Worm (Caenorhabditis elegans) whole organism, midembryonic: ENCODE results near the gene abcf-1.

ENCODE experiments used
- T22C8.4 ChIP-seq: fragments of 200-800 bp; sonication (Bioruptor generic); IDR thresholded peaks from 2 replicates; pipeline ENCODE4 v1.3.6; 2022; ENCODE audit warnings: missing genetic modification characterization, missing compliant biosample characterization
- flt-1 ChIP-seq: fragments of 200-800 bp; sonication (Bioruptor generic); IDR thresholded peaks from 2 replicates; pipeline ENCODE4 v1.3.6; 2022; ENCODE audit warnings: missing genetic modification characterization, missing compliant biosample characterization
- med-1 ChIP-seq: sonication (generic microtip); optimal IDR thresholded peaks from 2 replicates; lab custom pipeline; 2017; ENCODE audit warnings: missing genetic modification characterization, mild to moderate bottlenecking, missing compliant biosample characterization, antibody characterized with exemption, missing genetic modification reagents; ENCODE audit not compliant: insufficient read depth
- ref-1 ChIP-seq: fragments of 200-800 bp; sonication (Bioruptor generic); conservative IDR thresholded peaks from 2 replicates; pipeline ENCODE4 v1.3.6; 2022; ENCODE audit warnings: missing genetic modification reagents, missing genetic modification characterization, missing compliant biosample characterization
- tab-1 ChIP-seq: fragments of 200-800 bp; sonication (Bioruptor generic); IDR thresholded peaks from 2 replicates; pipeline ENCODE4 v1.3.6; 2022; ENCODE audit warnings: missing genetic modification characterization, missing compliant biosample characterization
- ztf-23 ChIP-seq: fragments of 200-800 bp; sonication (Bioruptor generic); IDR thresholded peaks from 2 replicates; pipeline ENCODE4 v1.3.6; 2022; ENCODE audit warnings: missing genetic modification reagents, missing genetic modification characterization, missing compliant biosample characterization
- ztf-29 ChIP-seq: fragments of 200-800 bp; sonication (Bioruptor generic); IDR thresholded peaks from 2 replicates; pipeline ENCODE4 v1.3.6; 2022; ENCODE audit warnings: missing genetic modification reagents, missing genetic modification characterization, missing compliant biosample characterization

DNA sequence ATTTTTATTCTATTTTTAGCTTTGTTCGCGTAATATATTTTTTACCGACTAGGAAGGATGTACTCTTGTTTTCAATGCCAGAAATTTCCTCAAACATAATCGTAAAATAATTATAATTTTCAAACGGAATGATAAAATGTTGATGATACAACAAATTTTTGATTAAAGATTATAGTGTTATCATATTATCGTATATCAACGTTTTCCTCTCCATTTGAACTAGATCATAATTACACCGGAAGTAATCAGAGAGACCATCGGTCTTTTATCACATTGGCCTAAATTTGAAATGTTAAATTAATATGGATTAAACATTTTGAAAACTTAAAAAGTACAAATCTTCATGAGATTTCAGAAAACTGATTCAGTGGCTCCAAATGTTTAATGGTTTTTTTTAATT, 30.4 kb downstream of the abcf-1 start:
- TF ChIP-seq T22C8.4 (GFP tag; lab: Robert Waterston, UW) = no peak
- no peak for TF ChIP-seq tab-1 (GFP tag; lab: Robert Waterston, UW)
- TF ChIP-seq ztf-23 (GFP tag; lab: Robert Waterston, UW) = no peak
- no peak for TF ChIP-seq med-1 (GFP tag; lab: Kevin White, UChicago)
- no peak for TF ChIP-seq ref-1 (GFP tag; lab: Robert Waterston, UW)
- TF ChIP-seq flt-1 (GFP tag; lab: Robert Waterston, UW) = no peak
- no peak for TF ChIP-seq ztf-29 (GFP tag; lab: Robert Waterston, UW)
